Worm (Caenorhabditis elegans): ENCODE measurements around the gene C18B2.3.

DNA sequence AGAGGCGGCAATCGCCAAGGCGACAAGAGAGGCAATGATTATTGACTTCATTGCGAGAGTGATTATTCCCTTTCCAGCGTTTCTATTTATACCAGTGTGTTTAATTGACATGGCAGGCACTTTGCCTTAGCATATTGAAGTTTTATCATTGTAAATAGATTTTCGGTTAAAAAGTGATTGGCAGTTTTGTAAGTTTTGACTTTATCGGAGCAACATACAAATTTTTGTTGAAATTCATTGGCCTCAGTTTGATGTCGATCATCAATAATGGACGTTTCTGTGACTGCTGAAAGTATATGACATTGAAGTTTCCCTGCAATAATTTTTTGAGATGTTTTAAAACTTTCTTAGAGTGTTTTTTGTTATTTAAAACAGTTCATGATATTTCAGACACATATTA is 29.1 kb upstream of the C18B2.3 start, which contains the start of gene vit-3:
- TF ChIP-seq tra-4 (tag; optimal IDR thresholded peaks at IDR 0.05), result no peak
- TF ChIP-seq F13C5.2 (tag; optimal IDR thresholded peaks at IDR 0.05), result no peak
- no peak for TF ChIP-seq pes-1 (GFP tag; IDR thresholded peaks at IDR 0.05)
- TF ChIP-seq hnd-1 (tag; optimal IDR thresholded peaks at IDR 0.05), result no peak
